Worm (Caenorhabditis elegans) whole organism, L1 larva: ENCODE results near the gene Y45F10C.1.

Experiments used
- C04F5.9 ChIP-seq: sonication (generic microtip); optimal IDR thresholded peaks from 2 replicates; lab custom pipeline; 2016; ENCODE audit warnings: missing genetic modification characterization, missing compliant biosample characterization
- aha-1 ChIP-seq: fragments of 150-350 bp; optimal IDR thresholded peaks from 2 replicates; lab custom pipeline; 2014; ENCODE audit warnings: missing biosample characterization, missing genetic modification characterization
- alr-1 ChIP-seq: fragments of 200-800 bp; sonication (Bioruptor generic); optimal IDR thresholded peaks from 2 replicates; lab custom pipeline; 2018; ENCODE audit warnings: borderline replicate concordance, mild to moderate bottlenecking, missing genetic modification characterization, missing compliant biosample characterization
- aly-2 ChIP-seq: fragments of 150-350 bp; optimal IDR thresholded peaks from 2 replicates; lab custom pipeline; 2014; ENCODE audit warnings: missing biosample characterization, missing genetic modification characterization
- ceh-88 ChIP-seq: fragments of 200-800 bp; sonication (Bioruptor generic); IDR thresholded peaks from 2 replicates; pipeline ENCODE4 v1.3.6; 2022; ENCODE audit warnings: missing genetic modification characterization, missing compliant biosample characterization
- ceh-90 ChIP-seq: sonication (generic microtip); optimal IDR thresholded peaks from 2 replicates; lab custom pipeline; 2016; ENCODE audit warnings: missing genetic modification characterization, missing compliant biosample characterization
- dpl-1 ChIP-seq, 3 experiments: fragments of 150-350 bp in 2 of 3; sonication (generic microtip) in 1 of 3; optimal IDR thresholded peaks; 2 replicates each; lab custom pipeline; 2014 to 2017; ENCODE audit warnings: missing biosample characterization in 3 of 3, missing genetic modification characterization in 3 of 3, missing genetic modification reagents in 3 of 3
- dsc-1 ChIP-seq: sonication (generic microtip); optimal IDR thresholded peaks from 2 replicates; lab custom pipeline; 2016; ENCODE audit warnings: mild to moderate bottlenecking, missing genetic modification characterization, missing compliant biosample characterization
- efl-1 ChIP-seq, 4 experiments: fragments of 150-350 bp; optimal IDR thresholded peaks in 3 of 4; peaks in 1 of 4; 1 replicate in 1 of 4; 2 replicates in 3 of 4; lab custom pipeline; 2014; ENCODE audit warnings: missing biosample characterization in 2 of 4, missing genetic modification characterization in 2 of 4, missing genetic modification reagents in 2 of 4
- elt-2 ChIP-seq: sonication (generic microtip); optimal IDR thresholded peaks from 2 replicates; lab custom pipeline; 2016; ENCODE audit warnings: missing genetic modification characterization, mild to moderate bottlenecking, inconsistent platforms, missing compliant biosample characterization, missing genetic modification reagents
- ets-5 ChIP-seq: fragments of 200-800 bp; sonication (Bioruptor generic); IDR thresholded peaks from 2 replicates; pipeline ENCODE4 v1.3.6; 2022; ENCODE audit warnings: missing genetic modification characterization, missing compliant biosample characterization
- fkh-10 ChIP-seq: sonication (generic microtip); optimal IDR thresholded peaks from 2 replicates; lab custom pipeline; 2017; ENCODE audit warnings: missing biosample characterization, missing genetic modification reagents, missing genetic modification characterization
- fkh-8 ChIP-seq: sonication (generic microtip); optimal IDR thresholded peaks from 2 replicates; lab custom pipeline; 2016; ENCODE audit warnings: mild to moderate bottlenecking, missing genetic modification characterization, missing compliant biosample characterization
- fos-1 ChIP-seq: fragments of 150-350 bp; optimal IDR thresholded peaks from 2 replicates; lab custom pipeline; 2014; ENCODE audit warnings: missing biosample characterization, missing genetic modification characterization
- hlh-17 ChIP-seq: fragments of 200-800 bp; sonication (Bioruptor generic); optimal IDR thresholded peaks from 2 replicates; lab custom pipeline; 2018; ENCODE audit warnings: missing genetic modification characterization, mild to moderate bottlenecking, missing compliant biosample characterization, moderate library complexity, borderline replicate concordance
- irx-1 ChIP-seq: sonication (generic microtip); optimal IDR thresholded peaks from 2 replicates; lab custom pipeline; 2016; ENCODE audit warnings: missing genetic modification characterization, missing compliant biosample characterization
- jun-1 ChIP-seq: fragments of 150-350 bp; optimal IDR thresholded peaks from 2 replicates; lab custom pipeline; 2014; ENCODE audit warnings: missing biosample characterization, missing genetic modification reagents, missing genetic modification characterization
- lin-14 ChIP-seq: fragments of 200-800 bp; sonication (Bioruptor generic); optimal IDR thresholded peaks from 2 replicates; lab custom pipeline; 2018; ENCODE audit warnings: mild to moderate bottlenecking, missing genetic modification characterization, moderate library complexity, missing compliant biosample characterization
- lin-35 ChIP-seq, 2 experiments: fragments of 150-350 bp; optimal IDR thresholded peaks; 2 replicates each; lab custom pipeline; 2014; ENCODE audit warnings: missing biosample characterization in 2 of 2, missing genetic modification characterization in 2 of 2, missing genetic modification reagents in 2 of 2
- lin-39 ChIP-seq: fragments of 150-350 bp; optimal IDR thresholded peaks from 2 replicates; lab custom pipeline; 2014; ENCODE audit warnings: missing biosample characterization, missing genetic modification reagents, missing genetic modification characterization
- lsy-2 ChIP-seq, 2 experiments: fragments of 150-350 bp; optimal IDR thresholded peaks; 2 replicates each; lab custom pipeline; 2014; ENCODE audit warnings: missing biosample characterization in 2 of 2, missing genetic modification characterization in 2 of 2
- mab-9 ChIP-seq: fragments of 200-800 bp; sonication (Bioruptor generic); IDR thresholded peaks from 2 replicates; pipeline ENCODE4 v1.3.6; 2022; ENCODE audit warnings: missing genetic modification reagents, missing genetic modification characterization, missing compliant biosample characterization
- mdl-1 ChIP-seq, 2 experiments: fragments of 150-350 bp; optimal IDR thresholded peaks; 2 replicates each; lab custom pipeline; 2014 to 2017; ENCODE audit warnings: missing biosample characterization in 2 of 2, missing genetic modification characterization in 2 of 2, inconsistent platforms in 1 of 2
- mef-2 ChIP-seq: fragments of 150-350 bp; optimal IDR thresholded peaks from 2 replicates; lab custom pipeline; 2014; ENCODE audit warnings: missing biosample characterization, missing genetic modification characterization
- nhr-11 ChIP-seq: fragments of 150-350 bp; optimal IDR thresholded peaks from 2 replicates; lab custom pipeline; 2014; ENCODE audit warnings: missing biosample characterization, missing genetic modification characterization
- nhr-12 ChIP-seq: sonication (generic microtip); optimal IDR thresholded peaks from 2 replicates; lab custom pipeline; 2017; ENCODE audit warnings: missing biosample characterization, missing genetic modification characterization
- nhr-19 ChIP-seq: fragments of 200-800 bp; sonication (Bioruptor generic); conservative IDR thresholded peaks from 2 replicates; pipeline ENCODE4 v1.3.6; 2022; ENCODE audit warnings: missing genetic modification characterization, missing compliant biosample characterization
- nhr-76 ChIP-seq: sonication (generic microtip); optimal IDR thresholded peaks from 2 replicates; lab custom pipeline; 2017; ENCODE audit warnings: missing biosample characterization, missing genetic modification characterization
- nhr-77 ChIP-seq: fragments of 150-350 bp; optimal IDR thresholded peaks from 2 replicates; lab custom pipeline; 2014; ENCODE audit warnings: missing biosample characterization, missing genetic modification characterization
- nhr-85 ChIP-seq: sonication (generic microtip); peaks from one replicate; lab custom pipeline; 2016; ENCODE audit warnings: missing genetic modification characterization, inconsistent platforms, missing compliant biosample characterization
- nhr-90 ChIP-seq: sonication (generic microtip); optimal IDR thresholded peaks from 2 replicates; lab custom pipeline; 2016; ENCODE audit warnings: mild to moderate bottlenecking, missing genetic modification characterization, missing compliant biosample characterization; ENCODE audit not compliant: poor library complexity
- pqm-1 ChIP-seq: sonication (generic microtip); optimal IDR thresholded peaks from 3 replicates; lab custom pipeline; 2017; ENCODE audit warnings: missing biosample characterization, missing genetic modification characterization
- rnt-1 ChIP-seq: sonication (generic microtip); optimal IDR thresholded peaks from 2 replicates; lab custom pipeline; 2016; ENCODE audit warnings: mild to moderate bottlenecking, missing genetic modification characterization, moderate library complexity, missing compliant biosample characterization
- skn-1 ChIP-seq: fragments of 150-350 bp; optimal IDR thresholded peaks from 2 replicates; lab custom pipeline; 2014; ENCODE audit warnings: missing biosample characterization, missing genetic modification characterization
- sox-4 ChIP-seq: sonication (generic microtip); optimal IDR thresholded peaks from 2 replicates; lab custom pipeline; 2016; ENCODE audit warnings: missing genetic modification characterization, missing compliant biosample characterization
- sptf-1 ChIP-seq: fragments of 150-350 bp; optimal IDR thresholded peaks from 2 replicates; lab custom pipeline; 2014; ENCODE audit warnings: missing biosample characterization, missing genetic modification characterization
- swsn-7 ChIP-seq: sonication (generic microtip); optimal IDR thresholded peaks from 2 replicates; lab custom pipeline; 2016; ENCODE audit warnings: missing genetic modification characterization, missing compliant biosample characterization
- tlp-1 ChIP-seq: fragments of 150-350 bp; optimal IDR thresholded peaks from 2 replicates; lab custom pipeline; 2014; ENCODE audit warnings: missing biosample characterization, missing genetic modification characterization
- unc-130 ChIP-seq: fragments of 150-350 bp; optimal IDR thresholded peaks from 2 replicates; lab custom pipeline; 2017; ENCODE audit warnings: missing biosample characterization, missing genetic modification characterization, inconsistent platforms
- unc-86 ChIP-seq: sonication (generic microtip); optimal IDR thresholded peaks from 2 replicates; lab custom pipeline; 2016; ENCODE audit warnings: missing genetic modification characterization, missing compliant biosample characterization
- xbp-1 ChIP-seq: sonication (generic microtip); optimal IDR thresholded peaks from 2 replicates; lab custom pipeline; 2016; ENCODE audit warnings: missing genetic modification characterization, missing compliant biosample characterization
- ztf-11 ChIP-seq, 2 experiments: sonication (generic microtip); optimal IDR thresholded peaks; 2 replicates each; lab custom pipeline; 2016 to 2017; ENCODE audit warnings: missing genetic modification characterization in 2 of 2, missing biosample characterization in 1 of 2, missing compliant biosample characterization in 1 of 2

The Y45F10C.1 gene

ce11 chrIV:13699384-13699788 is 40.0 kb upstream of the Y45F10C.1 start (continued):
- TF ChIP-seq fos-1 (tag; lab: Kevin White, UChicago) (no peak), aly-2 (tag; lab: Kevin White, UChicago) (no peak), ztf-11 (tag; optimal IDR thresholded peaks at IDR 0.05; lab: Kevin White, UChicago) (peak in 1 of 2 experiments; percentile 53), dpl-1 (GFP tag; optimal IDR thresholded peaks at IDR 0.05; lab: Kevin White, UChicago) (no peak), nhr-85 (tag; lab: Kevin White, UChicago) (peak; percentile 74), pqm-1 (tag; lab: Kevin White, UChicago) (no peak), unc-130 (tag; lab: Kevin White, UChicago) (no peak), sox-4 (no peak), tlp-1 (no peak), elt-2 (tag; lab: Kevin White, UChicago) (no peak), C04F5.9 (tag; lab: Kevin White, UChicago) (no peak), efl-1 (optimal IDR thresholded peaks at IDR 0.05; lab: Kevin White, UChicago) (no peak), efl-1 (GFP tag; optimal IDR thresholded peaks at IDR 0.05 in 1 of 2; lab: Kevin White, UChicago) (no peak), skn-1 (tag; lab: Kevin White, UChicago) (no peak), mef-2 (tag; lab: Kevin White, UChicago) (no peak), nhr-77 (tag; lab: Kevin White, UChicago) (no peak), xbp-1 (tag; lab: Kevin White, UChicago) (no peak), ceh-88 (GFP tag; lab: Robert Waterston, UW) (no peak), lin-35 (GFP tag; optimal IDR thresholded peaks at IDR 0.05; lab: Kevin White, UChicago) (no peak), jun-1 (tag; lab: Kevin White, UChicago) (no peak), sptf-1 (no peak), hlh-17 (no peak), irx-1 (tag; lab: Kevin White, UChicago) (peak; percentile 30), nhr-11 (tag; lab: Kevin White, UChicago) (no peak), ets-5 (GFP tag; lab: Robert Waterston, UW) (no peak), aha-1 (no peak), fkh-8 (tag; lab: Kevin White, UChicago) (no peak), lin-14 (GFP tag; lab: Kevin White, UChicago) (peak; percentile 86), lin-39 (tag; lab: Kevin White, UChicago) (peak; percentile 83), lsy-2 (tag; optimal IDR thresholded peaks at IDR 0.05; lab: Kevin White, UChicago) (peak in 1 of 2 experiments; percentile 31), mdl-1 (tag; optimal IDR thresholded peaks at IDR 0.05; lab: Kevin White, UChicago) (no peak), unc-86 (tag; lab: Kevin White, UChicago) (no peak)

- TF ChIP-seq fkh-8 (tag; lab: Kevin White, UChicago) (no peak), nhr-85 (tag; lab: Kevin White, UChicago) (no peak), lin-35 (GFP tag; optimal IDR thresholded peaks at IDR 0.05; lab: Kevin White, UChicago) (no peak), elt-2 (tag; lab: Kevin White, UChicago) (no peak), swsn-7 (no peak), pqm-1 (tag; lab: Kevin White, UChicago) (no peak), fkh-10 (GFP tag; lab: Kevin White, UChicago) (no peak), ceh-90 (tag; lab: Kevin White, UChicago) (no peak), nhr-76 (tag; lab: Kevin White, UChicago) (no peak), alr-1 (tag; lab: Kevin White, UChicago) (no peak), nhr-12 (tag; lab: Kevin White, UChicago) (no peak), aly-2 (tag; lab: Kevin White, UChicago) (no peak), mab-9 (GFP tag; lab: Robert Waterston, UW) (no peak), lin-39 (tag; lab: Kevin White, UChicago) (no peak), skn-1 (tag; lab: Kevin White, UChicago) (no peak), nhr-19 (GFP tag; lab: Robert Waterston, UW) (no peak)
Observed at ce11 chrIV:13698603-13699002, 39.3 kb upstream of the Y45F10C.1 start, which contains the start of gene T23G4.127. Gene T23G4.127 (minus strand): TSS chrIV:13698703.

DNA sequence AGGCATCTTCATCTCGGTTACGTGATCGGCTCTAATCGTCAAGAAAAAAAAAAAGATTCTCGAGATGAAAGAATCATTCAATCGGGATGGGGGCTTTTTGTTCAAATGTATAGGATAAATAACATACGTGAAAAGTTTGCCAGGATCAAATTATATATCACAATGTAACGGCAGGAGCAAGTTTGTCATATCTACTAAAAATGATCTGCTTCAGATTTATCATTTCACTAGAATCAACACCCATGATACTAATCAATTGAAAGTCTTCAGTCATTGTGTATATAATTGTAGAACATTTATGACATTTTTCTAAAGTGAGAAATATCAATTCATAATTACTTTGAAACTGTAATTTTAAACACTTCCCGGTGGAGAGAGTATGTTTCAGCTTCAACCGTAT is 37.6 kb upstream of the Y45F10C.1 start:
- TF ChIP-seq nhr-90 (no peak), rnt-1 (tag; lab: Kevin White, UChicago) (peak; percentile 45), dsc-1 (tag; lab: Kevin White, UChicago) (peak; percentile 42), mab-9 (GFP tag; lab: Robert Waterston, UW) (no peak)
